Fruit fly (Drosophila melanogaster) whole organism, prepupa: ENCODE data around the gene CG31715.

Source experiments
- CG10631 ChIP-seq: fragments of 200-800 bp; sonication (Bioruptor generic); optimal IDR thresholded peaks from 2 replicates; lab custom pipeline; 2016; ENCODE audit warnings: missing biosample characterization, missing genetic modification characterization
- CG11294 ChIP-seq: fragments of 200-800 bp; sonication (Bioruptor generic); IDR thresholded peaks from 2 replicates; pipeline ENCODE4 v1.3.6; 2022; ENCODE audit warnings: missing biosample characterization, missing genetic modification characterization
- CG11902 ChIP-seq: fragments of 200-800 bp; sonication (Bioruptor generic); optimal IDR thresholded peaks from 3 replicates; lab custom pipeline; 2016; ENCODE audit warnings: missing biosample characterization, missing genetic modification characterization
- CG16779 ChIP-seq: fragments of 200-800 bp; sonication (Bioruptor generic); optimal IDR thresholded peaks from 3 replicates; lab custom pipeline; 2017; ENCODE audit warnings: missing biosample characterization, mild to moderate bottlenecking, missing genetic modification characterization
- CG3032 ChIP-seq: fragments of 200-800 bp; optimal IDR thresholded peaks from 2 replicates; lab custom pipeline; 2019; ENCODE audit warnings: missing biosample characterization, mild to moderate bottlenecking, missing genetic modification characterization, moderate library complexity
- CG32006 ChIP-seq: fragments of 200-800 bp; sonication (Bioruptor generic); optimal IDR thresholded peaks from 3 replicates; lab custom pipeline; 2017; ENCODE audit warnings: missing biosample characterization, mild to moderate bottlenecking, missing genetic modification characterization
- CG3919 ChIP-seq: fragments of 200-800 bp; sonication (Bioruptor generic); optimal IDR thresholded peaks from 3 replicates; lab custom pipeline; 2016; ENCODE audit warnings: missing biosample characterization, missing genetic modification characterization
- CG4318 ChIP-seq: fragments of 200-800 bp; sonication (Bioruptor generic); optimal IDR thresholded peaks from 3 replicates; lab custom pipeline; 2017; ENCODE audit warnings: missing biosample characterization, mild to moderate bottlenecking, missing genetic modification characterization
- CG6163 ChIP-seq: fragments of 200-800 bp; sonication (Bioruptor generic); IDR thresholded peaks from 3 replicates; pipeline ENCODE4 v1.3.6; 2022; ENCODE audit warnings: missing biosample characterization, missing genetic modification characterization
- CG6276 ChIP-seq: fragments of 200-800 bp; sonication (Bioruptor generic); optimal IDR thresholded peaks from 2 replicates; lab custom pipeline; 2017; ENCODE audit warnings: missing biosample characterization, mild to moderate bottlenecking, missing genetic modification characterization
- CG6808 ChIP-seq: fragments of 200-800 bp; sonication (Bioruptor generic); optimal IDR thresholded peaks from 3 replicates; lab custom pipeline; 2017; ENCODE audit warnings: missing biosample characterization, missing genetic modification characterization, mild to moderate bottlenecking, moderate library complexity, missing genetic modification reagents
- CG6854 ChIP-seq: fragments of 200-800 bp; sonication (Bioruptor generic); optimal IDR thresholded peaks from 2 replicates; lab custom pipeline; 2017; ENCODE audit warnings: missing biosample characterization, mild to moderate bottlenecking, missing genetic modification characterization
- CG7368 ChIP-seq: fragments of 200-800 bp; sonication (Bioruptor generic); optimal IDR thresholded peaks from 3 replicates; lab custom pipeline; 2016; ENCODE audit warnings: missing biosample characterization, missing genetic modification characterization
- CG8632 ChIP-seq: fragments of 200-800 bp; sonication (Bioruptor generic); optimal IDR thresholded peaks from 3 replicates; lab custom pipeline; 2016; ENCODE audit warnings: missing biosample characterization, missing genetic modification characterization
- Eip78C ChIP-seq: fragments of 200-800 bp; sonication (Bioruptor generic); peaks from one replicate; lab custom pipeline; 2016; ENCODE audit warnings: missing biosample characterization, missing genetic modification characterization
- Eip93F ChIP-seq: fragments of 200-800 bp; sonication (Bioruptor generic); optimal IDR thresholded peaks from 2 replicates; lab custom pipeline; 2016; ENCODE audit warnings: missing biosample characterization, mild to moderate bottlenecking, missing genetic modification characterization
- Met ChIP-seq: fragments of 200-800 bp; sonication (Bioruptor generic); optimal IDR thresholded peaks from 3 replicates; lab custom pipeline; 2016; ENCODE audit warnings: missing biosample characterization, missing genetic modification characterization
- Smox ChIP-seq: fragments of 200-800 bp; sonication (Bioruptor generic); optimal IDR thresholded peaks from 3 replicates; lab custom pipeline; 2016; ENCODE audit warnings: missing biosample characterization, missing genetic modification characterization
- Sox102F ChIP-seq: fragments of 200-800 bp; sonication (Bioruptor generic); optimal IDR thresholded peaks from 2 replicates; lab custom pipeline; 2016; ENCODE audit warnings: missing biosample characterization, mild to moderate bottlenecking, missing genetic modification characterization
- Sox14 ChIP-seq: fragments of 200-800 bp; sonication (Bioruptor generic); optimal IDR thresholded peaks from 3 replicates; lab custom pipeline; 2016; ENCODE audit warnings: missing biosample characterization, missing genetic modification characterization
- Sox15 ChIP-seq: fragments of 200-800 bp; sonication (Bioruptor generic); optimal IDR thresholded peaks from 3 replicates; lab custom pipeline; 2016; ENCODE audit warnings: missing biosample characterization, missing genetic modification characterization
- achi ChIP-seq: fragments of 200-800 bp; sonication (Bioruptor generic); optimal IDR thresholded peaks from 3 replicates; lab custom pipeline; 2016; ENCODE audit warnings: missing biosample characterization, missing genetic modification characterization
- acj6 ChIP-seq: fragments of 200-800 bp; sonication (Bioruptor generic); optimal IDR thresholded peaks from 3 replicates; lab custom pipeline; 2016; ENCODE audit warnings: missing biosample characterization, missing genetic modification characterization
- cyc ChIP-seq: fragments of 200-800 bp; sonication (Bioruptor generic); optimal IDR thresholded peaks from 3 replicates; lab custom pipeline; 2016; ENCODE audit warnings: missing biosample characterization, missing genetic modification characterization
- dac ChIP-seq: fragments of 200-800 bp; sonication (Bioruptor generic); optimal IDR thresholded peaks from 2 replicates; lab custom pipeline; 2017; ENCODE audit warnings: missing biosample characterization, mild to moderate bottlenecking, missing genetic modification characterization
- dsx ChIP-seq: fragments of 200-800 bp; optimal IDR thresholded peaks from 3 replicates; lab custom pipeline; 2019; ENCODE audit warnings: missing biosample characterization, mild to moderate bottlenecking, missing genetic modification characterization, moderate library complexity; ENCODE audit not compliant: poor library complexity, severe bottlenecking
- esn ChIP-seq: fragments of 200-800 bp; sonication (Bioruptor generic); optimal IDR thresholded peaks from 2 replicates; lab custom pipeline; 2016; ENCODE audit warnings: missing biosample characterization, mild to moderate bottlenecking, missing genetic modification characterization, moderate library complexity
- fd85E ChIP-seq: fragments of 200-800 bp; sonication (Bioruptor generic); optimal IDR thresholded peaks from 3 replicates; lab custom pipeline; 2016; ENCODE audit warnings: missing biosample characterization, missing genetic modification characterization
- fkh ChIP-seq: fragments of 200-800 bp; sonication (Bioruptor generic); optimal IDR thresholded peaks from 3 replicates; lab custom pipeline; 2017; ENCODE audit warnings: missing biosample characterization, mild to moderate bottlenecking, missing genetic modification characterization, moderate library complexity
- lz ChIP-seq: fragments of 200-800 bp; sonication (Bioruptor generic); optimal IDR thresholded peaks from 3 replicates; lab custom pipeline; 2016; ENCODE audit warnings: missing biosample characterization, missing genetic modification characterization
- net ChIP-seq: fragments of 200-800 bp; sonication (Bioruptor generic); optimal IDR thresholded peaks from 3 replicates; lab custom pipeline; 2016; ENCODE audit warnings: missing biosample characterization, missing genetic modification characterization
- pdm3 ChIP-seq: fragments of 200-800 bp; sonication (Bioruptor generic); optimal IDR thresholded peaks from 3 replicates; lab custom pipeline; 2016; ENCODE audit warnings: missing biosample characterization, missing genetic modification characterization
- spab ChIP-seq: fragments of 200-800 bp; sonication (Bioruptor generic); optimal IDR thresholded peaks from 2 replicates; lab custom pipeline; 2017; ENCODE audit warnings: missing biosample characterization, mild to moderate bottlenecking, missing genetic modification characterization, missing genetic modification reagents
- ss ChIP-seq, 2 experiments: fragments of 200-800 bp; sonication (Bioruptor generic); optimal IDR thresholded peaks; 2 replicates in 1 of 2; 3 replicates in 1 of 2; lab custom pipeline; 2017 to 2018; ENCODE audit warnings: mild to moderate bottlenecking in 2 of 2, missing biosample characterization in 2 of 2, missing genetic modification characterization in 2 of 2, moderate library complexity in 1 of 2
- svp ChIP-seq: fragments of 200-800 bp; sonication (Bioruptor generic); peaks from one replicate; lab custom pipeline; 2016; ENCODE audit warnings: missing biosample characterization, missing genetic modification characterization
- topi ChIP-seq: fragments of 200-800 bp; sonication (Bioruptor generic); optimal IDR thresholded peaks from 3 replicates; lab custom pipeline; 2016; ENCODE audit warnings: missing biosample characterization, missing genetic modification characterization
- vri ChIP-seq: fragments of 200-800 bp; sonication (Bioruptor generic); optimal IDR thresholded peaks from 3 replicates; lab custom pipeline; 2016; ENCODE audit warnings: missing biosample characterization, mild to moderate bottlenecking, missing genetic modification characterization

The CG31715 gene

DNA sequence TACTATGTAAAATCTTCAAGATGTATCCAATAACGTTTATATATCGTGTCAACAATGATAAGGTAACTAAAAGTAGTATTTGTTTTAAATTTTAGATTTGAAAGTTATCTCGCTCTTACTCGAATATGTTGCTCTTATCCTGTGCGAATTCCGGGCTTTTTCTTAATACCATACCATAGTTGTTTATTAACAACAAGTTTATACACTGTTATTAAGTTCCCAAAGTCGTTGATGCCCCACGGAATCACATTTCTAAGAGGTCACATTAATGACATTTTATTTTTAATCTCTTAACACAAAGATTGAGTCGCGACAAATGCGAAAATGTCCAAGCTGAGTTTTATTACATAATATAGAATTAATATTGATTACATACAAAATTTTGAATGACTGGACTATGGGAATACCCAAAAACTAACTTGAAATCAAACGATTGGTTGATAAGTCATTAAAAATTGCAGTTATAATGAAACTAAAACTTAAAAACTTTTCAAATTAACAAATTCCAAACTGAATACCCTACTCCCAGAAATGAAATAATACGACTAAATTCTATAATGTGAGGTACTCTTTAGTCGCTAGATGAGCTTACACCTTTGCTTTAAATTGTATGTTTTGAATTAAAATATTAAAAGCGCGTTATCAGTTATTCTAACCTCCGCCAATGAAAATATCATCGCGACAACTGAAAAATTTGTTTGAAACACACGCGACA is 18.5 kb upstream of the CG31715 start, which contains the start of gene CG5381:
TSS of gene CG5381 (minus strand) at position 330 of the 715 bp plus-strand sequence.
- peak; percentile 47 for TF ChIP-seq vri
- peak; percentile 93 for TF ChIP-seq svp (GFP tag; lab: Kevin White, UChicago)
- no peak for TF ChIP-seq Sox15 (GFP tag; lab: Kevin White, UChicago)
- no peak for TF ChIP-seq CG11902 (GFP tag; lab: Kevin White, UChicago)
- TF ChIP-seq Eip78C (GFP tag; lab: Kevin White, UChicago), result no peak

DNA sequence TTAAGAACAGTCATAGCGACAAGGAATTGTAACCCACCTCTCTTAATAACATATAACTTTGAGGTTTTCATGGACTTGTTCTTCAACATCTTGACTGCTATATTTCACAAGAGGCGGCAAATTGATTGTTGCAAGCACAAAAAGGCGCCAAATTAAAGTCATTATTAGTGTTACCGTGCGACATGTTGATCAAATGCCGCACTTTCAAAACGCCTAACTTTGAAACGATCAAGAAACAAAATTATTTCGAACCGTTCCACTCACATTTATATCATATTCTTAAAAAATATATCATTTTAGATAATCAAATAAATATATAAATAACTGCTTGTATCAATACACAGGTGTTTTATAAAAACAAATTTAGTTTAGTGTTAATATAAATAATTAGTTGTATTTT is 13.6 kb upstream of the CG31715 start, which contains the start of gene RnrL:
TSS of gene RnrL (minus strand) at position 154 of the 400 bp plus-strand sequence.
- TF ChIP-seq dsx (GFP tag; lab: Kevin White, UChicago) (peak; percentile 7), svp (GFP tag; lab: Kevin White, UChicago) (no peak)

DNA sequence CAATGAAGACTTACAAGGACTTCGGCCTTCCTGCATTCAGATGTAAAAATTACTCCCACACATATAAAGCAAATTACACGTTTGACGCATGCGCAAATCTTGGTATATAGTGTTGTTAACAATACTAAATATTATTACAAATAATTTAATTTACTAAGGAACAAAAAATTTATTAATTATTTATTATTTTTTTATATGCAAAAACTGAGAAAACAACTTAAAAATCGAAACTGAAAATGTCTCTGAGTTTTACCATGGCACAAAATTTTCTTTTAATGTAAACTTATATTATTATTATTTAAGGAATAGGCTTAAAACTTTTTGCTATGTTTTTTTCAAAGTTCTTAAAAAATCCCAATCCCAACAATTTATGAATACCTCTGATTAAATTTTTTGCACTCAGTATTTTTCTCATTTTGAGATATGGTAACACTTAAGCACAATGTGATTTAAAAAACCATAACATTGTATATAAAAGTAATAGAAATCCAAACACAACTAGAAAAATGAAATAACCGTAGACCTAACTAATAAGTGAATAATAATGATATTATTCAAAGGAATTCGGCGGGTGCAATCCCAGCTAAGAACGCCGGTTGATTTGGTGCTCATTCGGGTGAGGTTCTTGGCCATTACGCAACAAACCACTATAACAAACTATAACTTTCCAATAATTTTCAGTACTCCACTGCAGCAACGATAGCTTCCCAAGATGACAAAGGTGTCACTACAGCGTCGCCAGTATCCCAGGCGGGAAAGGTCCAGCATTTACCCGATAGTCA is 10.2 kb upstream of the CG31715 start, which contains the start of the genes Schip1 and Cox10:
TSS of gene Schip1 (minus strand) at position 51 of the 782 bp plus-strand sequence.
TSS of gene Cox10 (plus strand) at position 406 of the 782 bp plus-strand sequence.
- TF ChIP-seq topi (GFP tag; lab: Kevin White, UChicago) (no peak), Eip93F (GFP tag; lab: Kevin White, UChicago) (no peak), net (no peak), CG3032 (tag; lab: Kevin White, UChicago) (peak; percentile 12), Sox15 (GFP tag; lab: Kevin White, UChicago) (no peak), Smox (GFP tag; lab: Kevin White, UChicago) (no peak), achi (GFP tag; lab: Kevin White, UChicago) (no peak), fd85E (GFP tag; lab: Kevin White, UChicago) (no peak), CG3919 (GFP tag; lab: Kevin White, UChicago) (no peak), ss (GFP tag; optimal IDR thresholded peaks at IDR 0.05; lab: Kevin White, UChicago) (no peak), CG16779 (tag; lab: Kevin White, UChicago) (no peak), vri (peak; percentile 39), dsx (GFP tag; lab: Kevin White, UChicago) (peak; percentile 86), CG11294 (GFP tag; lab: Robert Waterston, UW) (no peak)

DNA sequence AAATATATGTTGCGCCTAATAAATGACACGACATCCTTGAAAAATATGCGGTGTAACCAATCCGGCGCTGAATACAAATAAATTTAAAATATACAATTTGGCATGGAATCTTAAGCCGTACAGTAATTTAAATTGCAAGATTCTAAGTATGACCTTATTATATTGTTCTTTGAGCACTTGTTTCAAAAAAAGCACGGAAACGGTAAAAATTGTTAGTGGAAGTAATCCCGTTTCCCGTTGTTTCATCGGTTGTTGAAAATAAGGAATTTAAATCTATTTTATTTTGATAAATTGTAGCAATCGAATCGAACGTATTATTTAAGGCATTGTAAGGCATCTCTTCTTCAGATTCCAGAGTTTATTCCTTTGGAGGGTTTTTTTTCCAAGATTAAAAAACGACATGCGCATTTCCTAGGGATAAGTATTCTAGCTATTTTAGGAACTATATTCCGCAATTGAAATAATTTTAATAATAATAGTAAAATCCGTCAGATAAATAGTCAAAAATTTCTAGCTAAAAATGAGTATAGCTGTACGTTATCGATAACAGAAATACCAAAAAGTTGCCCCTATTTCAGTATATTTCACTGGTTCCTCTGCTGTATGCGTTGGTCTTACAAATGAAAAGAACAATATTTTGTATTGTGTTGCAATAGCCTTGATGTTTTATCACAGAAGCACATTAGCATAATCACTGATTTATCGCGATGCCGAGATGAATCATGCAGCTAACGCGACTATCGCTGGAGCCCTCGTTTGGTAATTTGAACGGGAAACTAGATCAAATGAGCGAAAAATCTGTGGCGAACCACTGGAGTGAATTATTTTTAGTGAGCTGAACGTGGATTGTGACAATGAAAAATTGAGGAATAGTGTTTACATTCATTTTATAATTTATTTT is 8.1 kb upstream of the CG31715 start, which contains the start of gene GATAd:
TSS of gene GATAd (plus strand) at position 644 of the 901 bp plus-strand sequence.
- TF ChIP-seq esn (GFP tag; lab: Kevin White, UChicago), result peak; percentile 21
- TF ChIP-seq topi (GFP tag; lab: Kevin White, UChicago), result no peak
- no peak for TF ChIP-seq cyc
- no peak for TF ChIP-seq fkh (GFP tag; lab: Kevin White, UChicago)
- no peak for TF ChIP-seq CG6808
- TF ChIP-seq CG6854 (GFP tag; lab: Kevin White, UChicago), result no peak
- no peak for TF ChIP-seq Met
- no peak for TF ChIP-seq Sox102F (GFP tag; lab: Kevin White, UChicago)
- TF ChIP-seq svp (GFP tag; lab: Kevin White, UChicago), result no peak
- no peak for TF ChIP-seq CG4318 (GFP tag; lab: Kevin White, UChicago)
- TF ChIP-seq CG32006 (GFP tag; lab: Kevin White, UChicago), result no peak
- no peak for TF ChIP-seq CG7368 (GFP tag; lab: Kevin White, UChicago)
- TF ChIP-seq acj6 (GFP tag; lab: Kevin White, UChicago), result no peak
- no peak for TF ChIP-seq lz (GFP tag; lab: Kevin White, UChicago)
- TF ChIP-seq dac, result no peak
- no peak for TF ChIP-seq CG6163 (GFP tag; lab: Robert Waterston, UW)
- no peak for TF ChIP-seq spab (GFP tag; lab: Kevin White, UChicago)
- peak; percentile 41 for TF ChIP-seq Eip78C (GFP tag; lab: Kevin White, UChicago)
- peak; percentile 1 for TF ChIP-seq CG3032 (tag; lab: Kevin White, UChicago)
- no peak for TF ChIP-seq CG6276 (GFP tag; lab: Kevin White, UChicago)
- TF ChIP-seq CG10631 (GFP tag; lab: Kevin White, UChicago), result no peak
- peak; percentile 16 for TF ChIP-seq vri
- TF ChIP-seq Sox14 (GFP tag; lab: Kevin White, UChicago), result peak; percentile 20
- no peak for TF ChIP-seq CG11902 (GFP tag; lab: Kevin White, UChicago)
- TF ChIP-seq dsx (GFP tag; lab: Kevin White, UChicago), result peak; percentile 28
- TF ChIP-seq Smox (GFP tag; lab: Kevin White, UChicago), result no peak
- TF ChIP-seq Eip93F (GFP tag; lab: Kevin White, UChicago), result no peak
- no peak for TF ChIP-seq ss (GFP tag; optimal IDR thresholded peaks at IDR 0.05; lab: Kevin White, UChicago)
- no peak for TF ChIP-seq CG11294 (GFP tag; lab: Robert Waterston, UW)
- TF ChIP-seq net, result no peak
- no peak for TF ChIP-seq pdm3 (GFP tag; lab: Kevin White, UChicago)
- no peak for TF ChIP-seq CG8632 (GFP tag; lab: Kevin White, UChicago)
- TF ChIP-seq fd85E (GFP tag; lab: Kevin White, UChicago), result no peak
